Worm (Caenorhabditis elegans): ENCODE measurements around the gene ceh-21.

ceh-21 gene

ce11 chrX:1821235-1821634 is 31.3 kb downstream of the ceh-21 start, which contains the start of gene C14E2.4:
TSS of gene C14E2.4 (minus strand) at chrX:1821335.
- TF ChIP-seq fos-1 (tag; optimal IDR thresholded peaks at IDR 0.05) (no peak), jun-1 (tag; optimal IDR thresholded peaks at IDR 0.05) (no peak), aly-2 (tag; optimal IDR thresholded peaks at IDR 0.05) (no peak), elt-3 (tag; optimal IDR thresholded peaks at IDR 0.05) (no peak), lin-39 (tag; optimal IDR thresholded peaks at IDR 0.05) (no peak), ceh-82 (tag; optimal IDR thresholded peaks at IDR 0.05) (no peak), unc-39 (tag; optimal IDR thresholded peaks at IDR 0.05) (no peak), skn-1 (tag; optimal IDR thresholded peaks at IDR 0.05) (no peak), ama-1 (optimal IDR thresholded peaks at IDR 0.05) (no peak), ztf-4 (tag; optimal IDR thresholded peaks at IDR 0.05) (no peak), zag-1 (tag; optimal IDR thresholded peaks at IDR 0.05) (no peak), nhr-11 (tag; optimal IDR thresholded peaks at IDR 0.05) (no peak), mdl-1 (tag; optimal IDR thresholded peaks at IDR 0.05) (no peak), ZK546.5 (tag; optimal IDR thresholded peaks at IDR 0.05) (no peak)

ce11 chrX:1816106-1816505 is 36.4 kb downstream of the ceh-21 start, which contains the start of gene C14E2.7:
TSS of gene C14E2.7 (plus strand) at chrX:1816406.
- TF ChIP-seq lin-39 (tag; optimal IDR thresholded peaks at IDR 0.05), result no peak
- TF ChIP-seq hmg-11 (tag; optimal IDR thresholded peaks at IDR 0.05), result no peak
- TF ChIP-seq elt-3 (tag; optimal IDR thresholded peaks at IDR 0.05), result no peak
- no peak for TF ChIP-seq ZK546.5 (tag; optimal IDR thresholded peaks at IDR 0.05)
- no peak for TF ChIP-seq mml-1 (tag; optimal IDR thresholded peaks at IDR 0.05)
- TF ChIP-seq pha-4 (tag; optimal IDR thresholded peaks at IDR 0.05), result no peak
- no peak for TF ChIP-seq nhr-11 (tag; optimal IDR thresholded peaks at IDR 0.05)
- TF ChIP-seq eor-1 (tag; optimal IDR thresholded peaks at IDR 0.05), result no peak
- no peak for TF ChIP-seq sea-2 (GFP tag; optimal IDR thresholded peaks at IDR 0.05)
- TF ChIP-seq unc-39 (tag; optimal IDR thresholded peaks at IDR 0.05), result no peak
- no peak for TF ChIP-seq egl-27 (tag; optimal IDR thresholded peaks at IDR 0.05)
- no peak for TF ChIP-seq nhr-237 (tag; optimal IDR thresholded peaks at IDR 0.05)
- no peak for TF ChIP-seq ceh-82 (tag; optimal IDR thresholded peaks at IDR 0.05)
- no peak for TF ChIP-seq ztf-11 (tag; optimal IDR thresholded peaks at IDR 0.05)

- TF ChIP-seq fkh-2 (tag; optimal IDR thresholded peaks at IDR 0.05), result no peak
- no peak for TF ChIP-seq elt-2 (tag; optimal IDR thresholded peaks at IDR 0.05)
Measured at ce11 chrX:1811436-1811835, 41.1 kb downstream of the ceh-21 start, which contains the start of gene C14E2.3. TSS of gene C14E2.3 (minus strand) at chrX:1811536.

- TF ChIP-seq fkh-2 (tag; optimal IDR thresholded peaks at IDR 0.05), result no peak
- no peak for TF ChIP-seq mdl-1 (tag; optimal IDR thresholded peaks at IDR 0.05)
- no peak for TF ChIP-seq aly-2 (tag; optimal IDR thresholded peaks at IDR 0.05)
- TF ChIP-seq elt-3 (tag; optimal IDR thresholded peaks at IDR 0.05), result no peak
- no peak for TF ChIP-seq snpc-4 (tag; optimal IDR thresholded peaks at IDR 0.05)
- no peak for TF ChIP-seq sea-2 (GFP tag; optimal IDR thresholded peaks at IDR 0.05)
- no peak for TF ChIP-seq lin-39 (tag; optimal IDR thresholded peaks at IDR 0.05)
- TF ChIP-seq daf-12 (tag; optimal IDR thresholded peaks at IDR 0.05), result no peak
- TF ChIP-seq nhr-77 (tag; optimal IDR thresholded peaks at IDR 0.05), result no peak
- no peak for TF ChIP-seq nhr-28 (tag; optimal IDR thresholded peaks at IDR 0.05)
Measured at ce11 chrX:1800980-1801506, 51.5 kb downstream of the ceh-21 start, which contains the start of gene C14E2.11. TSS of gene C14E2.11 (plus strand) at chrX:1801456.

Data from whole organism, L3 larva.